Fruit fly (Drosophila melanogaster) whole organism, embryonic: ENCODE data around the gene p24-1.

Source experiments
- Ada2b ChIP-seq: fragments of 200-800 bp; sonication (Bioruptor generic); IDR thresholded peaks from 2 replicates; pipeline ENCODE4 v1.3.6; 2022; ENCODE audit warnings: missing biosample characterization, missing genetic modification characterization
- Adf1 ChIP-seq: fragments of 200-800 bp; sonication (Bioruptor generic); IDR thresholded peaks from 2 replicates; pipeline ENCODE4 v1.3.6; 2022; ENCODE audit warnings: missing biosample characterization, missing genetic modification characterization
- CG10565 ChIP-seq: fragments of 200-800 bp; sonication (Bioruptor generic); optimal IDR thresholded peaks from 3 replicates; lab custom pipeline; 2016; ENCODE audit warnings: missing biosample characterization, mild to moderate bottlenecking, missing genetic modification characterization
- CG11085 ChIP-seq: fragments of 200-800 bp; sonication (Bioruptor generic); IDR thresholded peaks from 2 replicates; pipeline ENCODE4 v1.3.6; 2022; ENCODE audit warnings: missing biosample characterization, missing genetic modification characterization
- CG11093 ChIP-seq: fragments of 200-800 bp; sonication (Bioruptor generic); IDR thresholded peaks from 3 replicates; pipeline ENCODE4 v1.3.6; 2022; ENCODE audit warnings: missing biosample characterization, missing genetic modification characterization
- CG11560 ChIP-seq: fragments of 200-800 bp; sonication (Bioruptor generic); IDR thresholded peaks from 3 replicates; pipeline ENCODE4 v1.3.6; 2022; ENCODE audit warnings: missing biosample characterization, missing genetic modification characterization
- CG13424 ChIP-seq: fragments of 200-800 bp; sonication (Bioruptor generic); optimal IDR thresholded peaks from 2 replicates; lab custom pipeline; 2019; ENCODE audit warnings: missing biosample characterization, mild to moderate bottlenecking, missing genetic modification characterization, moderate library complexity
- CG15601 ChIP-seq: fragments of 200-800 bp; sonication (Bioruptor generic); optimal IDR thresholded peaks from 3 replicates; lab custom pipeline; 2019; ENCODE audit warnings: missing biosample characterization, mild to moderate bottlenecking, missing genetic modification characterization, moderate library complexity
- CG16779 ChIP-seq: fragments of 200-800 bp; sonication (Bioruptor generic); IDR thresholded peaks from 2 replicates; pipeline ENCODE4 v1.3.6; 2022; ENCODE audit warnings: missing biosample characterization, missing genetic modification characterization
- CG16863 ChIP-seq: fragments of 200-800 bp; sonication (Bioruptor generic); optimal IDR thresholded peaks from 3 replicates; lab custom pipeline; 2016; ENCODE audit warnings: missing biosample characterization, missing genetic modification characterization
- CG17359 ChIP-seq: fragments of 200-800 bp; sonication (Bioruptor generic); optimal IDR thresholded peaks from 3 replicates; lab custom pipeline; 2018; ENCODE audit warnings: missing biosample characterization, mild to moderate bottlenecking, missing genetic modification characterization, moderate library complexity
- CG17568 ChIP-seq: fragments of 200-800 bp; sonication (Bioruptor generic); optimal IDR thresholded peaks from 2 replicates; lab custom pipeline; 2018; ENCODE audit warnings: missing biosample characterization, mild to moderate bottlenecking, missing genetic modification characterization, moderate library complexity
- CG17912 ChIP-seq: fragments of 200-800 bp; sonication (Bioruptor generic); optimal IDR thresholded peaks from 2 replicates; lab custom pipeline; 2018; ENCODE audit warnings: missing biosample characterization, mild to moderate bottlenecking, missing genetic modification characterization
- CG30403 ChIP-seq: fragments of 200-800 bp; sonication (Bioruptor generic); optimal IDR thresholded peaks from 3 replicates; lab custom pipeline; 2016; ENCODE audit warnings: missing biosample characterization, missing genetic modification characterization
- CG4328 ChIP-seq: fragments of 200-800 bp; sonication (Bioruptor generic); optimal IDR thresholded peaks from 3 replicates; lab custom pipeline; 2017; ENCODE audit warnings: missing biosample characterization, missing genetic modification reagents, missing genetic modification characterization
- CG7839 ChIP-seq: fragments of 200-800 bp; sonication (Bioruptor generic); optimal IDR thresholded peaks from 3 replicates; lab custom pipeline; 2018; ENCODE audit warnings: missing biosample characterization, mild to moderate bottlenecking, missing genetic modification characterization, moderate library complexity
- Dref ChIP-seq: fragments of 200-800 bp; sonication (Bioruptor generic); IDR thresholded peaks from 2 replicates; pipeline ENCODE4 v1.3.6; 2022; ENCODE audit warnings: missing biosample characterization, missing genetic modification characterization
- Hr78 ChIP-seq, 2 experiments: fragments of 200-800 bp in 1 of 2; fragments of >200 bp in 1 of 2; sonication (Bioruptor generic) in 1 of 2; optimal IDR thresholded peaks; 2 replicates each; lab custom pipeline; 2017 to 2019; ENCODE audit warnings: missing biosample characterization in 2 of 2, missing genetic modification characterization in 2 of 2, mild to moderate bottlenecking in 1 of 2, moderate library complexity in 1 of 2
- Myb ChIP-seq: fragments of 200-800 bp; sonication (Bioruptor generic); optimal IDR thresholded peaks from 2 replicates; lab custom pipeline; 2016; ENCODE audit warnings: missing biosample characterization, missing genetic modification characterization
- NFAT ChIP-seq: fragments of 200-800 bp; sonication (Bioruptor generic); IDR thresholded peaks from 2 replicates; pipeline ENCODE4 v1.3.6; 2022; ENCODE audit warnings: missing biosample characterization, missing genetic modification characterization
- PHDP ChIP-seq: fragments of 200-800 bp; sonication (Bioruptor generic); optimal IDR thresholded peaks from 3 replicates; lab custom pipeline; 2018; ENCODE audit warnings: missing biosample characterization, mild to moderate bottlenecking, missing genetic modification characterization, moderate library complexity
- Poxn ChIP-seq: fragments of 200-800 bp; sonication (Bioruptor generic); IDR thresholded peaks from 2 replicates; pipeline ENCODE4 v1.3.6; 2022; ENCODE audit warnings: missing biosample characterization, missing genetic modification characterization
- Six4 ChIP-seq: fragments of 200-800 bp; sonication (Bioruptor generic); optimal IDR thresholded peaks from 2 replicates; lab custom pipeline; 2016; ENCODE audit warnings: missing biosample characterization, missing genetic modification characterization
- TFAM ChIP-seq: fragments of 200-800 bp; sonication (Bioruptor generic); optimal IDR thresholded peaks from 2 replicates; lab custom pipeline; 2017; ENCODE audit warnings: missing biosample characterization, missing genetic modification characterization, inconsistent platforms
- Vsx1 ChIP-seq: fragments of 200-800 bp; sonication (Bioruptor generic); optimal IDR thresholded peaks from 2 replicates; lab custom pipeline; 2017; ENCODE audit warnings: missing biosample characterization, mild to moderate bottlenecking, missing genetic modification characterization, missing genetic modification reagents
- amos ChIP-seq: fragments of 200-800 bp; sonication (Bioruptor generic); IDR thresholded peaks from 2 replicates; pipeline ENCODE4 v1.3.6; 2022; ENCODE audit warnings: missing biosample characterization, missing genetic modification characterization; ENCODE audit not compliant: partially characterized antibody
- bbx ChIP-seq: fragments of 200-800 bp; sonication (Bioruptor generic); IDR thresholded peaks from 2 replicates; pipeline ENCODE4 v1.3.6; 2022; ENCODE audit warnings: missing biosample characterization, missing genetic modification characterization; ENCODE audit not compliant: partially characterized antibody
- br ChIP-seq: fragments of >200 bp; optimal IDR thresholded peaks from 2 replicates; lab custom pipeline; 2017
- chn ChIP-seq: fragments of 200-800 bp; sonication (Bioruptor generic); optimal IDR thresholded peaks from 2 replicates; lab custom pipeline; 2016; ENCODE audit warnings: missing biosample characterization, missing genetic modification characterization
- crol ChIP-seq: fragments of 200-800 bp; sonication (Bioruptor generic); IDR thresholded peaks from 2 replicates; pipeline ENCODE4 v1.3.6; 2022; ENCODE audit warnings: missing biosample characterization, missing genetic modification characterization
- dati ChIP-seq: fragments of 200-800 bp; sonication (Bioruptor generic); IDR thresholded peaks from 2 replicates; pipeline ENCODE4 v1.3.6; 2022; ENCODE audit warnings: missing biosample characterization, missing genetic modification characterization
- dimm ChIP-seq: fragments of 200-800 bp; sonication (Bioruptor generic); IDR thresholded peaks from 2 replicates; pipeline ENCODE4 v1.3.6; 2022; ENCODE audit warnings: missing biosample characterization, missing genetic modification characterization
- ftz-f1 ChIP-seq: fragments of 200-800 bp; sonication (Bioruptor generic); optimal IDR thresholded peaks from 2 replicates; lab custom pipeline; 2016; ENCODE audit warnings: missing biosample characterization, missing genetic modification characterization
- gro ChIP-seq: fragments of 200-800 bp; sonication (Bioruptor generic); optimal IDR thresholded peaks from 2 replicates; lab custom pipeline; 2016; ENCODE audit warnings: missing biosample characterization, missing genetic modification characterization
- her ChIP-seq: fragments of 200-800 bp; sonication (Bioruptor generic); optimal IDR thresholded peaks from 2 replicates; lab custom pipeline; 2016; ENCODE audit warnings: missing biosample characterization, missing genetic modification characterization
- hth ChIP-seq: fragments of >200 bp; optimal IDR thresholded peaks from 2 replicates; lab custom pipeline; 2017; ENCODE audit warnings: inconsistent platforms
- ind ChIP-seq: fragments of 200-800 bp; sonication (Bioruptor generic); optimal IDR thresholded peaks from 3 replicates; lab custom pipeline; 2016; ENCODE audit warnings: missing biosample characterization, missing genetic modification characterization
- jumu ChIP-seq: fragments of 200-800 bp; sonication (Bioruptor generic); optimal IDR thresholded peaks from 3 replicates; lab custom pipeline; 2016; ENCODE audit warnings: missing biosample characterization, missing genetic modification characterization
- kay ChIP-seq: fragments of 200-800 bp; sonication (Bioruptor generic); optimal IDR thresholded peaks from 2 replicates; lab custom pipeline; 2016; ENCODE audit warnings: missing biosample characterization, missing genetic modification characterization
- lab ChIP-seq: fragments of 200-800 bp; sonication (Bioruptor generic); optimal IDR thresholded peaks from 3 replicates; lab custom pipeline; 2017; ENCODE audit warnings: missing biosample characterization, missing genetic modification characterization, mild to moderate bottlenecking, moderate library complexity, missing genetic modification reagents
- lola ChIP-seq, 3 experiments: fragments of >200 bp in 2 of 3; fragments of 200-800 bp in 1 of 3; sonication (Bioruptor generic) in 1 of 3; optimal IDR thresholded peaks; 2 replicates each; lab custom pipeline; 2017 to 2019; ENCODE audit warnings: missing biosample characterization in 3 of 3, missing genetic modification characterization in 3 of 3, mild to moderate bottlenecking in 1 of 3, moderate library complexity in 1 of 3
- oc ChIP-seq: fragments of 200-800 bp; sonication (Bioruptor generic); optimal IDR thresholded peaks from 2 replicates; lab custom pipeline; 2018; ENCODE audit warnings: missing biosample characterization, mild to moderate bottlenecking, missing genetic modification characterization, moderate library complexity
- peb ChIP-seq: fragments of 200-800 bp; sonication (Bioruptor generic); IDR thresholded peaks from 2 replicates; pipeline ENCODE4 v1.3.6; 2022; ENCODE audit warnings: missing biosample characterization, missing genetic modification characterization
- prd ChIP-seq, 3 experiments: fragments of >200 bp in 2 of 3; fragments of 200-800 bp in 1 of 3; sonication (Bioruptor generic) in 1 of 3; optimal IDR thresholded peaks in 2 of 3; IDR thresholded peaks in 1 of 3; 2 replicates in 2 of 3; 3 replicates in 1 of 3; pipeline versions ENCODE4 v1.3.6 to Lab custom; 2017 to 2022; ENCODE audit warnings: missing biosample characterization in 1 of 3, missing genetic modification characterization in 1 of 3
- ro ChIP-seq: fragments of 200-800 bp; sonication (Bioruptor generic); IDR thresholded peaks from 2 replicates; pipeline ENCODE4 v1.3.6; 2022; ENCODE audit warnings: missing biosample characterization, missing genetic modification characterization
- salm ChIP-seq: fragments of 200-800 bp; sonication (Bioruptor generic); optimal IDR thresholded peaks from 2 replicates; lab custom pipeline; 2018; ENCODE audit warnings: missing biosample characterization, mild to moderate bottlenecking, missing genetic modification characterization
- sob ChIP-seq: fragments of 200-800 bp; sonication (Bioruptor generic); IDR thresholded peaks from 2 replicates; pipeline ENCODE4 v1.3.6; 2022; ENCODE audit warnings: missing biosample characterization, missing genetic modification characterization
- sqz ChIP-seq: fragments of 200-800 bp; sonication (Bioruptor generic); optimal IDR thresholded peaks from 3 replicates; lab custom pipeline; 2018; ENCODE audit warnings: missing biosample characterization, mild to moderate bottlenecking, missing genetic modification characterization
- stc ChIP-seq: fragments of 200-800 bp; sonication (Bioruptor generic); IDR thresholded peaks from 2 replicates; pipeline ENCODE4 v1.3.6; 2022; ENCODE audit warnings: missing biosample characterization, missing genetic modification characterization
- tin ChIP-seq: fragments of 200-800 bp; sonication (Bioruptor generic); optimal IDR thresholded peaks from 3 replicates; lab custom pipeline; 2016; ENCODE audit warnings: missing biosample characterization, missing genetic modification characterization
- zfh1 ChIP-seq: fragments of 200-800 bp; sonication (Bioruptor generic); IDR thresholded peaks from 3 replicates; pipeline ENCODE4 v1.3.6; 2022; ENCODE audit warnings: missing biosample characterization, missing genetic modification characterization
- zfh2 ChIP-seq: fragments of 200-800 bp; sonication (Bioruptor generic); optimal IDR thresholded peaks from 2 replicates; lab custom pipeline; 2016; ENCODE audit warnings: missing biosample characterization, missing genetic modification characterization

The p24-1 gene

dm6 chrX:11886976-11887375 lies 34.6 kb upstream of the p24-1 start, which contains the start of the genes CG10353 and SelG (continued):
- TF ChIP-seq stc (GFP tag; lab: Robert Waterston, UW) (no peak), ftz-f1 (GFP tag; lab: Kevin White, UChicago) (peak; percentile 61), CG30403 (peak; percentile 19), CG15601 (tag; lab: Kevin White, UChicago) (peak; percentile 47), lab (GFP tag; lab: Kevin White, UChicago) (peak; percentile 51), zfh1 (GFP tag; lab: Robert Waterston, UW) (peak; percentile 42; the same call in 1 of the 3 replicates), lola (GFP tag; optimal IDR thresholded peaks at IDR 0.05; lab: Kevin White, UChicago) (no peak), Poxn (GFP tag; lab: Robert Waterston, UW) (no peak), Adf1 (no peak), prd (optimal IDR thresholded peaks at IDR 0.05; lab: Kevin White, UChicago) (no peak), prd (GFP tag; IDR thresholded peaks at IDR 0.05; lab: Robert Waterston, UW) (0 out of 3 replicates have a peak, but pooled peaks have one; percentile 12), CG17359 (tag; lab: Kevin White, UChicago) (no peak), NFAT (GFP tag; lab: Robert Waterston, UW) (peak; percentile 47; the same call in 1 of the 2 replicates), bbx (peak; percentile 86), peb (GFP tag; lab: Robert Waterston, UW) (no peak), kay (GFP tag; lab: Kevin White, UChicago) (no peak), oc (no peak), CG11560 (tag; lab: Robert Waterston, UW) (no peak), ind (GFP tag; lab: Kevin White, UChicago) (peak; percentile 34), crol (no peak), sqz (GFP tag; lab: Kevin White, UChicago) (peak; percentile 21), PHDP (tag; lab: Kevin White, UChicago) (peak; percentile 21), CG11085 (GFP tag; lab: Robert Waterston, UW) (no peak), CG11093 (no peak), CG10565 (no peak), Dref (GFP tag; lab: Robert Waterston, UW) (peak; percentile 77), CG13424 (peak; percentile 13), tin (GFP tag; lab: Kevin White, UChicago) (peak; percentile 26), Hr78 (GFP tag; optimal IDR thresholded peaks at IDR 0.05; lab: Kevin White, UChicago) (no peak), Ada2b (GFP tag; lab: Robert Waterston, UW) (no peak), chn (GFP tag; lab: Kevin White, UChicago) (peak; percentile 30), gro (GFP tag; lab: Kevin White, UChicago) (peak; percentile 50), dimm (no peak), br (lab: Kevin White, UChicago) (no peak), jumu (GFP tag; lab: Kevin White, UChicago) (peak; percentile 36), CG16863 (GFP tag; lab: Kevin White, UChicago) (peak; percentile 10), ro (GFP tag; lab: Robert Waterston, UW) (no peak), Myb (GFP tag; lab: Kevin White, UChicago) (peak; percentile 59), CG17912 (GFP tag; lab: Kevin White, UChicago) (no peak), CG16779 (GFP tag; lab: Robert Waterston, UW) (peak; percentile 38; the same call in 1 of the 2 replicates), dati (no peak), Vsx1 (no peak), CG4328 (GFP tag; lab: Kevin White, UChicago) (no peak), her (GFP tag; lab: Kevin White, UChicago) (peak; percentile 57), CG17568 (GFP tag; lab: Kevin White, UChicago) (no peak), zfh2 (peak; percentile 58), Six4 (GFP tag; lab: Kevin White, UChicago) (no peak), salm (no peak), sob (peak; percentile 53), CG7839 (peak; percentile 17), TFAM (GFP tag; lab: Kevin White, UChicago) (no peak), hth (lab: Kevin White, UChicago) (no peak), amos (GFP tag; lab: Robert Waterston, UW) (peak; percentile 89)
